Fruit fly (Drosophila melanogaster) whole organism, embryonic: ENCODE measurements around the gene CG12521.

Experiments used
- Asciz ChIP-seq: fragments of 200-800 bp; sonication (Bioruptor generic); optimal IDR thresholded peaks from 2 replicates; lab custom pipeline; 2017; ENCODE audit warnings: missing biosample characterization, mild to moderate bottlenecking, missing genetic modification characterization, missing genetic modification reagents
- Awh ChIP-seq: fragments of 200-800 bp; sonication (Bioruptor generic); IDR thresholded peaks from 2 replicates; pipeline ENCODE4, ENCODE4 v1.3.6; 2022; ENCODE audit warnings: missing biosample characterization, missing genetic modification characterization
- CG10431 ChIP-seq: fragments of 200-800 bp; sonication (Bioruptor generic); optimal IDR thresholded peaks from 3 replicates; lab custom pipeline; 2018; ENCODE audit warnings: missing biosample characterization, mild to moderate bottlenecking, missing genetic modification characterization
- CG12391 ChIP-seq: fragments of 200-800 bp; sonication (Bioruptor generic); optimal IDR thresholded peaks from 3 replicates; lab custom pipeline; 2018; ENCODE audit warnings: missing biosample characterization, mild to moderate bottlenecking, missing genetic modification characterization, moderate library complexity
- CG17328 ChIP-seq: fragments of 200-800 bp; sonication (Bioruptor generic); IDR thresholded peaks from 2 replicates; pipeline ENCODE4 v1.3.6; 2022; ENCODE audit warnings: missing biosample characterization, missing genetic modification characterization
- CG17568 ChIP-seq: fragments of 200-800 bp; sonication (Bioruptor generic); optimal IDR thresholded peaks from 2 replicates; lab custom pipeline; 2018; ENCODE audit warnings: missing biosample characterization, mild to moderate bottlenecking, missing genetic modification characterization, moderate library complexity
- CG1792 ChIP-seq: fragments of 200-800 bp; sonication (Bioruptor generic); optimal IDR thresholded peaks from 2 replicates; lab custom pipeline; 2016; ENCODE audit warnings: missing biosample characterization, missing genetic modification characterization
- CG42726 ChIP-seq: fragments of 200-800 bp; sonication (Bioruptor generic); IDR thresholded peaks from 2 replicates; pipeline ENCODE4 v1.3.6; 2022; ENCODE audit warnings: missing biosample characterization, missing genetic modification characterization; ENCODE audit not compliant: partially characterized antibody
- CG4282 ChIP-seq: fragments of 200-800 bp; sonication (Bioruptor generic); optimal IDR thresholded peaks from 2 replicates; lab custom pipeline; 2016; ENCODE audit warnings: missing biosample characterization, missing genetic modification characterization
- CG7839 ChIP-seq: fragments of 200-800 bp; sonication (Bioruptor generic); optimal IDR thresholded peaks from 3 replicates; lab custom pipeline; 2018; ENCODE audit warnings: missing biosample characterization, mild to moderate bottlenecking, missing genetic modification characterization, moderate library complexity
- CG8359 ChIP-seq: fragments of 200-800 bp; sonication (Bioruptor generic); optimal IDR thresholded peaks from 2 replicates; lab custom pipeline; 2017; ENCODE audit warnings: missing biosample characterization, mild to moderate bottlenecking, missing genetic modification characterization, borderline replicate concordance
- CG9437 ChIP-seq: fragments of 200-800 bp; sonication (Bioruptor generic); optimal IDR thresholded peaks from 2 replicates; lab custom pipeline; 2018; ENCODE audit warnings: missing biosample characterization, mild to moderate bottlenecking, missing genetic modification characterization
- CrebB ChIP-seq: fragments of 200-800 bp; sonication (Bioruptor generic); optimal IDR thresholded peaks from 3 replicates; lab custom pipeline; 2018; ENCODE audit warnings: missing biosample characterization, mild to moderate bottlenecking, missing genetic modification characterization
- D19B ChIP-seq: fragments of 200-800 bp; sonication (Bioruptor generic); optimal IDR thresholded peaks from 2 replicates; lab custom pipeline; 2017; ENCODE audit warnings: missing biosample characterization, mild to moderate bottlenecking, missing genetic modification characterization
- Deaf1 ChIP-seq: fragments of 200-800 bp; optimal IDR thresholded peaks from 3 replicates; lab custom pipeline; 2019; ENCODE audit warnings: missing biosample characterization, mild to moderate bottlenecking, missing genetic modification characterization, moderate library complexity
- Ets97D ChIP-seq: fragments of 200-800 bp; sonication (Bioruptor generic); optimal IDR thresholded peaks from 3 replicates; lab custom pipeline; 2016; ENCODE audit warnings: missing biosample characterization, missing genetic modification characterization
- Fer2 ChIP-seq: fragments of 200-800 bp; sonication (Bioruptor generic); optimal IDR thresholded peaks from 2 replicates; lab custom pipeline; 2018; ENCODE audit warnings: missing biosample characterization, mild to moderate bottlenecking, missing genetic modification characterization, moderate library complexity
- HLH4C ChIP-seq: fragments of 200-800 bp; sonication (Bioruptor generic); IDR thresholded peaks from 3 replicates; pipeline ENCODE4 v1.3.6; 2022; ENCODE audit warnings: missing biosample characterization, missing genetic modification characterization; ENCODE audit not compliant: partially characterized antibody
- Kr ChIP-seq: fragments of 200-800 bp; sonication (Bioruptor generic); optimal IDR thresholded peaks from 2 replicates; lab custom pipeline; 2017; ENCODE audit warnings: missing biosample characterization, mild to moderate bottlenecking, missing genetic modification characterization
- Lpt ChIP-seq: fragments of >200 bp; optimal IDR thresholded peaks from 2 replicates; lab custom pipeline; 2018; ENCODE audit warnings: missing biosample characterization, missing genetic modification characterization
- MTF-1 ChIP-seq: fragments of 200-800 bp; sonication (Bioruptor generic); optimal IDR thresholded peaks from 2 replicates; lab custom pipeline; 2018; ENCODE audit warnings: missing biosample characterization, mild to moderate bottlenecking, missing genetic modification characterization, borderline replicate concordance
- Med ChIP-seq: fragments of 200-800 bp; sonication (Bioruptor generic); peaks from one replicate; lab custom pipeline; 2016; ENCODE audit warnings: missing biosample characterization, missing genetic modification characterization, mild to moderate bottlenecking, inconsistent platforms, moderate library complexity
- NC2β ChIP-seq: fragments of 200-800 bp; sonication (Bioruptor generic); optimal IDR thresholded peaks from 2 replicates; lab custom pipeline; 2016; ENCODE audit warnings: missing biosample characterization, missing genetic modification characterization
- Six4 ChIP-seq: fragments of 200-800 bp; sonication (Bioruptor generic); optimal IDR thresholded peaks from 2 replicates; lab custom pipeline; 2016; ENCODE audit warnings: missing biosample characterization, missing genetic modification characterization
- Usf ChIP-seq: fragments of 200-800 bp; sonication (Bioruptor generic); optimal IDR thresholded peaks from 2 replicates; lab custom pipeline; 2017; ENCODE audit warnings: missing genotype, missing biosample characterization, missing genetic modification characterization
- Vsx1 ChIP-seq: fragments of 200-800 bp; sonication (Bioruptor generic); optimal IDR thresholded peaks from 2 replicates; lab custom pipeline; 2017; ENCODE audit warnings: missing biosample characterization, mild to moderate bottlenecking, missing genetic modification characterization, missing genetic modification reagents
- amos ChIP-seq: fragments of 200-800 bp; sonication (Bioruptor generic); IDR thresholded peaks from 2 replicates; pipeline ENCODE4 v1.3.6; 2022; ENCODE audit warnings: missing biosample characterization, missing genetic modification characterization; ENCODE audit not compliant: partially characterized antibody
- br ChIP-seq: fragments of >200 bp; optimal IDR thresholded peaks from 2 replicates; lab custom pipeline; 2017
- cato ChIP-seq: fragments of 200-800 bp; sonication (Bioruptor generic); optimal IDR thresholded peaks from 2 replicates; lab custom pipeline; 2016; ENCODE audit warnings: missing biosample characterization, missing genetic modification characterization, borderline replicate concordance
- chn ChIP-seq: fragments of 200-800 bp; sonication (Bioruptor generic); optimal IDR thresholded peaks from 2 replicates; lab custom pipeline; 2016; ENCODE audit warnings: missing biosample characterization, missing genetic modification characterization
- corto ChIP-seq: fragments of 200-800 bp; sonication (Bioruptor generic); optimal IDR thresholded peaks from 2 replicates; lab custom pipeline; 2016; ENCODE audit warnings: missing biosample characterization, mild to moderate bottlenecking, missing genetic modification characterization, moderate library complexity
- dm ChIP-seq: fragments of 200-800 bp; sonication (Bioruptor generic); optimal IDR thresholded peaks from 3 replicates; lab custom pipeline; 2016; ENCODE audit warnings: missing biosample characterization, missing genetic modification characterization
- emc ChIP-seq: fragments of 200-800 bp; sonication (Bioruptor generic); optimal IDR thresholded peaks from 2 replicates; lab custom pipeline; 2016; ENCODE audit warnings: missing biosample characterization, missing genetic modification characterization
- fd102C ChIP-seq: fragments of 200-800 bp; sonication (Bioruptor generic); optimal IDR thresholded peaks from 2 replicates; lab custom pipeline; 2018; ENCODE audit warnings: missing biosample characterization, mild to moderate bottlenecking, missing genetic modification characterization, moderate library complexity
- gce ChIP-seq: fragments of 200-800 bp; sonication (Bioruptor generic); IDR thresholded peaks from 3 replicates; pipeline ENCODE4 v1.3.6; 2022; ENCODE audit warnings: missing biosample characterization, missing genetic modification characterization
- gcm2 ChIP-seq: fragments of 200-800 bp; sonication (Bioruptor generic); optimal IDR thresholded peaks from 2 replicates; lab custom pipeline; 2016; ENCODE audit warnings: missing biosample characterization, missing genetic modification characterization
- h ChIP-seq: fragments of >200 bp; optimal IDR thresholded peaks from 2 replicates; lab custom pipeline; 2017
- lmd ChIP-seq: fragments of 200-800 bp; sonication (Bioruptor generic); IDR thresholded peaks from 2 replicates; pipeline ENCODE4 v1.3.6; 2022; ENCODE audit warnings: missing biosample characterization, missing genetic modification characterization
- maf-S ChIP-seq: fragments of 200-800 bp; sonication (Bioruptor generic); optimal IDR thresholded peaks from 2 replicates; lab custom pipeline; 2016; ENCODE audit warnings: missing biosample characterization, missing genetic modification characterization
- mirr ChIP-seq: fragments of 200-800 bp; sonication (Bioruptor generic); optimal IDR thresholded peaks from 3 replicates; lab custom pipeline; 2018; ENCODE audit warnings: missing biosample characterization, mild to moderate bottlenecking, missing genetic modification characterization
- oc ChIP-seq: fragments of 200-800 bp; sonication (Bioruptor generic); optimal IDR thresholded peaks from 2 replicates; lab custom pipeline; 2018; ENCODE audit warnings: missing biosample characterization, mild to moderate bottlenecking, missing genetic modification characterization, moderate library complexity
- org-1 ChIP-seq: fragments of 200-800 bp; sonication (Bioruptor generic); optimal IDR thresholded peaks from 2 replicates; lab custom pipeline; 2017; ENCODE audit warnings: missing biosample characterization, missing genetic modification characterization
- pros ChIP-seq: fragments of 200-800 bp; sonication (Bioruptor generic); optimal IDR thresholded peaks from 3 replicates; lab custom pipeline; 2019; ENCODE audit warnings: missing biosample characterization, mild to moderate bottlenecking, missing genetic modification characterization, moderate library complexity
- row ChIP-seq: fragments of 200-800 bp; sonication (Bioruptor generic); IDR thresholded peaks from 3 replicates; pipeline ENCODE4 v1.3.6; 2022; ENCODE audit warnings: missing biosample characterization, missing genetic modification characterization
- schlank ChIP-seq: fragments of 200-800 bp; sonication (Bioruptor generic); optimal IDR thresholded peaks from 2 replicates; lab custom pipeline; 2018; ENCODE audit warnings: missing biosample characterization, mild to moderate bottlenecking, missing genetic modification characterization
- zen ChIP-seq: fragments of 200-800 bp; sonication (Bioruptor generic); optimal IDR thresholded peaks from 3 replicates; lab custom pipeline; 2018; ENCODE audit warnings: missing biosample characterization, mild to moderate bottlenecking, missing genetic modification characterization, moderate library complexity

CG12521 gene

DNA sequence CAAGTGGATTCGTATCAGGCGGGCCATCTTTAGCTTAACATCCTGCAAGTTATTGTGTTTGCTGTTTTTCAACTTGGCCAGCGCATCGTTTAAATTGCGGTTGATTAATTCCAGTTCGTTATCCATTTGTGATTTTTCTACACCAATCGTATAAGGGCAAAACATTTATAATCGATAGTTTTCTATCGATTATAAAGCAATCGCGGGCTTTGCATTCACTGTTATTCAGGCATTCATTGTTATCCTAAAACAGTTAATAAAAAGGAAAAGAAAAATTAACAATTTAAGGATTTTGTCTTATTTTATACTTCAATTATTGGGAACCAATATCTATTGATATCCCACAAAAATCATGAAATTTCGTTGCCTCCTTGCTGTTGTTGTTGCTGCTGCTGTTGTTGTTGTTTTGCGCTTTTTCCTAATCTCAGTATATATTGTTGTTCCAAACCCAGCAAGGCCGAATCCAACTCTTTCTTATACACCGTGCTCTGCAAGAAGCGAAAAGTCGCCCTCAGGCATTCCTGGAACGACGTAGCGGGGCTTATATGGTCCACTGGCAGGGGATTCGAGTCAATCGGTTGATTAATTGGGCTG, 21.9 kb downstream of the CG12521 start, which contains the start of gene CG32095 (continued):
- no peak for TF ChIP-seq Six4 (GFP tag; lab: Kevin White, UChicago)
- no peak for TF ChIP-seq CG17568 (GFP tag; lab: Kevin White, UChicago)

DNA sequence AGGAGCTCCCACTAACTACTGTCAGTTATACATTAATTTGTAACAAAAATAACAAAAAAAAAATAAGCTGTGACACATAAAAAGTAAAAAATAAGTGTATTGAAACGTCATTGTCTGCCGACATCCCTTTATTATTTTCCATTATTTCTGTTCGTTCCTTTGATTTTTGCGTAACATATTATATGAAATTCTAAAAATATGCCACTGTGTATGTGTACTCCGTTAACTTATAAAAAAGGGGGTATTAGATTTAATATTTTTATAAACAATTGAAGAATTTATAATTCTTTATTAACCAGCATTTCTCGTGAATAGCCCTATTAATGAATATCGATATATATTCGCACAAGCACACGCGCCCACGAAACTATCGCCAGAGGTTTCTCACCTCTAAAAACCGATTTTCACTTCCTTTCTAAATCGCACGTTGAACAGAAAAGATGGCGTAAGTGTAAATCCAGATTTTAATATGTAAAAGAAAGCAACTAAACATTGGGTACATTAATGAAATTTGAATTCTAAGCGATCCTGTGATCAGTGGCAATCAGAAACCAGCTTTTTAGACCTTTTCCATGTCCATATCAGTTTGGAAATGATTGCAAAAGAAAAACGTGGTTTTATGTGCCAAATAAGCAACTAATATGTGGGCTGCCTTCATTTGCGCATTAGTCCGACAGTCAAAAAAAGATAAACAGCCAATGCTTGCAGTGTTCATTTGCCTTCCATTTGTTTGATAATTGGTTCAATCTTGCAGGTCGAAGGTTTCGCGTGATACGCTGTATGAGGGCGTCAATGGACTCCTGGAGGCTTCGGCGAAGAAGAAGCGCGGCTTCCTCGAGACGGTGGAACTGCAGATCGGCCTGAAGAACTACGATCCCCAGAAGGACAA, 24.9 kb downstream of the CG12521 start, which contains the start of gene RpL10Ab:
TSS of gene RpL10Ab (plus strand) at position 406 of the 889 bp plus-strand sequence.
- peak; percentile 45 for TF ChIP-seq CG12391
- TF ChIP-seq br = no peak
- peak; percentile 71 for TF ChIP-seq CG17328 (GFP tag; lab: Robert Waterston, UW)
- no peak for TF ChIP-seq chn (GFP tag; lab: Kevin White, UChicago)
- TF ChIP-seq Deaf1 (tag; lab: Kevin White, UChicago) = no peak
- TF ChIP-seq Fer2 = peak; percentile 7
- TF ChIP-seq Usf (GFP tag; lab: Kevin White, UChicago) = peak; percentile 48
- TF ChIP-seq CG9437 (GFP tag; lab: Kevin White, UChicago) = peak; percentile 60
- peak; percentile 96 for TF ChIP-seq Med
- TF ChIP-seq Awh (GFP tag; lab: Robert Waterston, UW) = peak; percentile 54; the same call in 1 of the 2 replicates
- TF ChIP-seq cato = peak; percentile 15
- no peak for TF ChIP-seq pros (GFP tag; lab: Kevin White, UChicago)
- no peak for TF ChIP-seq Kr (GFP tag; lab: Kevin White, UChicago)
- peak; percentile 95 for TF ChIP-seq CG42726 (GFP tag; lab: Robert Waterston, UW)
- TF ChIP-seq D19B = peak; percentile 49
- peak; percentile 57 for TF ChIP-seq mirr (GFP tag; lab: Kevin White, UChicago)
- peak; percentile 68 for TF ChIP-seq schlank (tag; lab: Kevin White, UChicago)
- peak; percentile 71 for TF ChIP-seq lmd
- peak; percentile 6 for TF ChIP-seq emc (GFP tag; lab: Kevin White, UChicago)
- TF ChIP-seq h (lab: Kevin White, UChicago) = no peak
- TF ChIP-seq Ets97D = peak; percentile 97
- TF ChIP-seq oc (tag; lab: Kevin White, UChicago) = no peak
- TF ChIP-seq MTF-1 = peak; percentile 95
- no peak for TF ChIP-seq CG8359
- no peak for TF ChIP-seq gce (GFP tag; lab: Robert Waterston, UW)
- no peak for TF ChIP-seq fd102C
- peak; percentile 70 for TF ChIP-seq zen
- TF ChIP-seq CG1792 (GFP tag; lab: Kevin White, UChicago) = no peak
- TF ChIP-seq Lpt (GFP tag; lab: Kevin White, UChicago) = no peak
- TF ChIP-seq Asciz (GFP tag; lab: Kevin White, UChicago) = peak; percentile 27
- TF ChIP-seq org-1 = peak; percentile 34
- TF ChIP-seq Vsx1 = peak; percentile 80
- TF ChIP-seq CG10431 (GFP tag; lab: Kevin White, UChicago) = peak; percentile 42
- peak; percentile 5 for TF ChIP-seq CG4282 (GFP tag; lab: Kevin White, UChicago)
- TF ChIP-seq corto (GFP tag; lab: Kevin White, UChicago) = peak; percentile 38
- TF ChIP-seq gcm2 (GFP tag; lab: Kevin White, UChicago) = no peak
- peak; percentile 57 for TF ChIP-seq NC2β (GFP tag; lab: Kevin White, UChicago)
- TF ChIP-seq amos (GFP tag; lab: Robert Waterston, UW) = peak; percentile 94
- peak; percentile 44 for TF ChIP-seq CrebB (tag; lab: Kevin White, UChicago)
- TF ChIP-seq dm (GFP tag; lab: Kevin White, UChicago) = peak; percentile 90
- TF ChIP-seq HLH4C (GFP tag; lab: Robert Waterston, UW) = peak; percentile 75
- TF ChIP-seq CG7839 (tag; lab: Kevin White, UChicago) = peak; percentile 49
- peak; percentile 84 for TF ChIP-seq row (GFP tag; lab: Robert Waterston, UW)
- TF ChIP-seq maf-S (GFP tag; lab: Kevin White, UChicago) = peak; percentile 46
